Worm (Caenorhabditis elegans): ENCODE data around the gene col-140.

The col-140 gene

ce11 chrV:5836616-5836982, at the start of gene col-140:
col-140 (minus strand) TSS chrV:5836834.
- TF ChIP-seq ceh-9 (tag; optimal IDR thresholded peaks at IDR 0.05) (no peak), ref-2 (tag; optimal IDR thresholded peaks at IDR 0.05) (no peak), K02D7.2 (tag; optimal IDR thresholded peaks at IDR 0.05) (no peak), rnt-1 (tag; optimal IDR thresholded peaks at IDR 0.05) (no peak), lim-6 (tag; optimal IDR thresholded peaks at IDR 0.05) (no peak), ceh-30 (tag; optimal IDR thresholded peaks at IDR 0.05) (no peak), hlh-6 (tag; optimal IDR thresholded peaks at IDR 0.05) (no peak), unc-3 (GFP tag; conservative IDR thresholded peaks at IDR 0.05) (no peak), unc-3 (tag; optimal IDR thresholded peaks at IDR 0.05) (no peak), ceh-34 (tag; optimal IDR thresholded peaks at IDR 0.05) (no peak), F13H6.1 (tag; optimal IDR thresholded peaks at IDR 0.05) (no peak), gmeb-2 (tag; optimal IDR thresholded peaks at IDR 0.05) (no peak), elt-2 (tag; optimal IDR thresholded peaks at IDR 0.05) (no peak), ahr-1 (tag; optimal IDR thresholded peaks at IDR 0.05) (no peak), dmd-4 (tag; optimal IDR thresholded peaks at IDR 0.05; ENCODE audit: borderline replicate concordance) (no peak), ceh-45 (GFP tag; IDR thresholded peaks at IDR 0.05) (no peak), T23F11.4 (GFP tag; optimal IDR thresholded peaks at IDR 0.05) (no peak), fkh-10 (GFP tag; optimal IDR thresholded peaks at IDR 0.05) (no peak), pax-1 (tag; optimal IDR thresholded peaks at IDR 0.05) (no peak), hlh-15 (tag; optimal IDR thresholded peaks at IDR 0.05) (no peak)

- no peak for TF ChIP-seq ceh-18 (tag; optimal IDR thresholded peaks at IDR 0.05)
- TF ChIP-seq pag-3 (tag; optimal IDR thresholded peaks at IDR 0.05; ENCODE audit: borderline replicate concordance): no peak
- no peak for TF ChIP-seq unc-86 (tag; optimal IDR thresholded peaks at IDR 0.05)
- TF ChIP-seq ceh-14 (tag; optimal IDR thresholded peaks at IDR 0.05): no peak
- no peak for TF ChIP-seq C08G9.2 (tag; optimal IDR thresholded peaks at IDR 0.05)
- no peak for TF ChIP-seq ets-4 (tag; optimal IDR thresholded peaks at IDR 0.05)
- TF ChIP-seq fax-1 (tag; optimal IDR thresholded peaks at IDR 0.05): no peak
- TF ChIP-seq sox-4 (tag; optimal IDR thresholded peaks at IDR 0.05): no peak
- TF ChIP-seq K02D7.2 (tag; optimal IDR thresholded peaks at IDR 0.05): no peak
- no peak for TF ChIP-seq elt-2 (tag; optimal IDR thresholded peaks at IDR 0.05)
- TF ChIP-seq fkh-6 (tag; optimal IDR thresholded peaks at IDR 0.05): no peak
- no peak for TF ChIP-seq madf-2 (tag; optimal IDR thresholded peaks at IDR 0.05)
- no peak for TF ChIP-seq ceh-22 (tag; optimal IDR thresholded peaks at IDR 0.05)
- TF ChIP-seq nfya-1 (tag; optimal IDR thresholded peaks at IDR 0.05): no peak
- TF ChIP-seq unc-42 (tag; optimal IDR thresholded peaks at IDR 0.05): no peak
- TF ChIP-seq ceh-24 (tag; optimal IDR thresholded peaks at IDR 0.05): no peak
Observed at ce11 chrV:5883735-5884134, 47.1 kb upstream of the col-140 start, which contains the start of gene C04E6.8. C04E6.8 (minus strand) TSS chrV:5883835.

- no peak for TF ChIP-seq sdc-2 (tag; optimal IDR thresholded peaks at IDR 0.05)
- TF ChIP-seq T23F11.4 (GFP tag; optimal IDR thresholded peaks at IDR 0.05): no peak
- TF ChIP-seq pha-4 (tag; optimal IDR thresholded peaks at IDR 0.05): no peak
- no peak for TF ChIP-seq ceh-14 (tag; optimal IDR thresholded peaks at IDR 0.05)
- TF ChIP-seq F13H6.1 (tag; optimal IDR thresholded peaks at IDR 0.05): no peak
- no peak for TF ChIP-seq pha-2 (tag; optimal IDR thresholded peaks at IDR 0.05)
- no peak for TF ChIP-seq ceh-2 (tag; optimal IDR thresholded peaks at IDR 0.05)
- TF ChIP-seq elt-2 (tag; optimal IDR thresholded peaks at IDR 0.05): no peak
- no peak for TF ChIP-seq ceh-34 (tag; optimal IDR thresholded peaks at IDR 0.05)
- TF ChIP-seq mec-3 (tag; optimal IDR thresholded peaks at IDR 0.05; ENCODE audit: borderline replicate concordance): no peak
- TF ChIP-seq nfya-1 (tag; optimal IDR thresholded peaks at IDR 0.05): no peak
Observed at ce11 chrV:5882429-5882828, 45.8 kb upstream of the col-140 start.

ce11 chrV:5880064-5880463, 43.4 kb upstream of the col-140 start, which contains the start of gene C02G6.3:
C02G6.3 (plus strand) TSS chrV:5880364.
- TF ChIP-seq dve-1 (tag; optimal IDR thresholded peaks at IDR 0.05) (no peak), unc-3 (GFP tag; conservative IDR thresholded peaks at IDR 0.05) (no peak), unc-3 (tag; optimal IDR thresholded peaks at IDR 0.05) (no peak), hlh-6 (tag; optimal IDR thresholded peaks at IDR 0.05) (no peak), Y22D7AL.16 (tag; optimal IDR thresholded peaks at IDR 0.05) (no peak), ceh-30 (tag; optimal IDR thresholded peaks at IDR 0.05) (no peak), C38D4.7 (GFP tag; optimal IDR thresholded peaks at IDR 0.05) (no peak), rnt-1 (tag; optimal IDR thresholded peaks at IDR 0.05) (no peak), ceh-48 (tag; optimal IDR thresholded peaks at IDR 0.05) (no peak), sox-2 (GFP tag; IDR thresholded peaks at IDR 0.05) (no peak), T23F11.4 (GFP tag; optimal IDR thresholded peaks at IDR 0.05) (no peak), lin-11 (tag; optimal IDR thresholded peaks at IDR 0.05) (no peak), ceh-22 (tag; optimal IDR thresholded peaks at IDR 0.05) (no peak), odd-2 (tag; optimal IDR thresholded peaks at IDR 0.05) (no peak), lim-6 (tag; optimal IDR thresholded peaks at IDR 0.05) (no peak), hlh-8 (tag; optimal IDR thresholded peaks at IDR 0.05) (no peak), pqm-1 (tag; optimal IDR thresholded peaks at IDR 0.05) (no peak), ztf-16 (tag; optimal IDR thresholded peaks at IDR 0.05) (no peak)

Data from whole organism, late embryonic.